Comparison of ENCODE assay signal across 5 fruit fly cellular contexts in genomic region chrX:2581793-2582503, dm6.
TF ChIP-seq lines count a peak whose summit lies in the region.

No protein-coding gene starts in this region.

- TF ChIP-seq CTCF in whole organism, embryonic (GFP tag; optimal IDR thresholded peaks at IDR 0.05; lab: Kevin White, UChicago): no peak

TF ChIP-seq in whole organism, adult, 20 proteins besides CTCF, POLR2A, EP300 and RAD21:
- TF ChIP-seq Hr96 (GFP tag; optimal IDR thresholded peaks at IDR 0.05; lab: Kevin White, UChicago) (no peak), CG5204 (GFP tag; optimal IDR thresholded peaks at IDR 0.05; lab: Kevin White, UChicago) (peak; percentile 37), Clk (GFP tag; optimal IDR thresholded peaks at IDR 0.05; lab: Kevin White, UChicago) (no peak), tj (GFP tag; optimal IDR thresholded peaks at IDR 0.05; lab: Kevin White, UChicago) (no peak), CG7101 (tag; optimal IDR thresholded peaks at IDR 0.05; lab: Kevin White, UChicago) (no peak), kay (GFP tag; lab: Kevin White, UChicago; ENCODE audit: borderline replicate concordance) (no peak), CG11617 (GFP tag; optimal IDR thresholded peaks at IDR 0.05; lab: Kevin White, UChicago) (no peak), toe (GFP tag; optimal IDR thresholded peaks at IDR 0.05; lab: Kevin White, UChicago) (peak; percentile 33), cic (GFP tag; optimal IDR thresholded peaks at IDR 0.05; lab: Kevin White, UChicago) (no peak), CG33017 (tag; optimal IDR thresholded peaks at IDR 0.05; lab: Kevin White, UChicago) (no peak), CG14711 (tag; optimal IDR thresholded peaks at IDR 0.05; lab: Kevin White, UChicago) (no peak), ovo (GFP tag; optimal IDR thresholded peaks at IDR 0.05; lab: Kevin White, UChicago) (no peak), pad (GFP tag; optimal IDR thresholded peaks at IDR 0.05; lab: Kevin White, UChicago) (no peak), CG12768 (GFP tag; optimal IDR thresholded peaks at IDR 0.05; lab: Kevin White, UChicago) (no peak), bab1 (GFP tag; optimal IDR thresholded peaks at IDR 0.05; lab: Kevin White, UChicago) (no peak), cnc (optimal IDR thresholded peaks at IDR 0.05; lab: Kevin White, UChicago) (no peak)

TF ChIP-seq in whole organism, embryonic, 481 proteins besides CTCF, POLR2A, EP300 and RAD21 (continues in another document):
- TF ChIP-seq CG30403 (GFP tag; optimal IDR thresholded peaks at IDR 0.05; lab: Kevin White, UChicago) (peak; percentile 80), Poxn (GFP tag; IDR thresholded peaks at IDR 0.05; lab: Robert Waterston, UW) (peak; percentile 66), tap (tag; optimal IDR thresholded peaks at IDR 0.05; lab: Kevin White, UChicago) (peak; percentile 39), ap (GFP tag; IDR thresholded peaks at IDR 0.05; lab: Robert Waterston, UW) (no peak), h (optimal IDR thresholded peaks at IDR 0.05; lab: Kevin White, UChicago) (no peak), Oaz (GFP tag; IDR thresholded peaks at IDR 0.05; lab: Robert Waterston, UW) (peak; percentile 75; the same call in 1 of the 2 replicates), CG15073 (GFP tag; optimal IDR thresholded peaks at IDR 0.05; lab: Kevin White, UChicago) (peak; percentile 11), Hr78 (GFP tag; optimal IDR thresholded peaks at IDR 0.05; lab: Kevin White, UChicago) (no peak), BtbVII (GFP tag; optimal IDR thresholded peaks at IDR 0.05; lab: Kevin White, UChicago) (peak; percentile 80), odd (GFP tag; optimal IDR thresholded peaks at IDR 0.05; lab: Kevin White, UChicago) (peak; percentile 22), CG11085 (GFP tag; IDR thresholded peaks at IDR 0.05; lab: Robert Waterston, UW) (peak; percentile 79; the same call in 1 of the 2 replicates), ara (GFP tag; IDR thresholded peaks at IDR 0.05; lab: Robert Waterston, UW) (0 out of 2 replicates have a peak, but pooled peaks have one; percentile 36), CG17612 (GFP tag; IDR thresholded peaks at IDR 0.05; lab: Robert Waterston, UW) (no peak), CG13296 (GFP tag; optimal IDR thresholded peaks at IDR 0.05; lab: Kevin White, UChicago) (peak; percentile 66), CG12769 (tag; optimal IDR thresholded peaks at IDR 0.05; lab: Kevin White, UChicago) (peak; percentile 92), trem (tag; optimal IDR thresholded peaks at IDR 0.05; lab: Kevin White, UChicago) (no peak), CG7745 (tag; optimal IDR thresholded peaks at IDR 0.05; lab: Kevin White, UChicago) (no peak), Lhr (GFP tag; optimal IDR thresholded peaks at IDR 0.05; lab: Kevin White, UChicago) (no peak), rib (GFP tag; IDR thresholded peaks at IDR 0.05; lab: Robert Waterston, UW) (peak; percentile 43; the same call in 1 of the 2 replicates)

TF ChIP-seq in whole organism, prepupa, 60 proteins besides CTCF, POLR2A, EP300 and RAD21 (continues in another document):
- no peak for TF ChIP-seq CG16779 (tag; optimal IDR thresholded peaks at IDR 0.05; lab: Kevin White, UChicago)
- no peak for TF ChIP-seq net (GFP tag; optimal IDR thresholded peaks at IDR 0.05; lab: Kevin White, UChicago)
- TF ChIP-seq CG10669 (GFP tag; optimal IDR thresholded peaks at IDR 0.05; lab: Kevin White, UChicago): peak; percentile 5
- peak; percentile 41 for TF ChIP-seq pdm3 (GFP tag; optimal IDR thresholded peaks at IDR 0.05; lab: Kevin White, UChicago)
- peak; percentile 1 for TF ChIP-seq acj6 (GFP tag; optimal IDR thresholded peaks at IDR 0.05; lab: Kevin White, UChicago)
- TF ChIP-seq CG8632 (GFP tag; optimal IDR thresholded peaks at IDR 0.05; lab: Kevin White, UChicago): no peak
- no peak for TF ChIP-seq Ets21C (GFP tag; optimal IDR thresholded peaks at IDR 0.05; lab: Kevin White, UChicago)
- TF ChIP-seq CG7368 (GFP tag; optimal IDR thresholded peaks at IDR 0.05; lab: Kevin White, UChicago): peak; percentile 39
- TF ChIP-seq ss (GFP tag; optimal IDR thresholded peaks at IDR 0.05; lab: Kevin White, UChicago): no peak
- TF ChIP-seq Eip75B (GFP tag; optimal IDR thresholded peaks at IDR 0.05; lab: Kevin White, UChicago): peak; percentile 26
- peak; percentile 68 for TF ChIP-seq Eip78C (GFP tag; lab: Kevin White, UChicago)
- TF ChIP-seq CG10631 (GFP tag; optimal IDR thresholded peaks at IDR 0.05; lab: Kevin White, UChicago): no peak
- TF ChIP-seq svp (GFP tag; lab: Kevin White, UChicago): peak; percentile 61
- peak; percentile 34; the same call in 1 of the 3 replicates for TF ChIP-seq CG8119 (GFP tag; IDR thresholded peaks at IDR 0.05; lab: Robert Waterston, UW)
- TF ChIP-seq Smox (GFP tag; optimal IDR thresholded peaks at IDR 0.05; lab: Kevin White, UChicago): peak; percentile 8
- TF ChIP-seq CG11762 (GFP tag; optimal IDR thresholded peaks at IDR 0.05; lab: Kevin White, UChicago; ENCODE audit: insufficient read depth): no peak
- TF ChIP-seq CG6163 (GFP tag; IDR thresholded peaks at IDR 0.05; lab: Robert Waterston, UW): peak; percentile 62; the same call in 2 of the 3 replicates
- no peak for TF ChIP-seq Sox15 (GFP tag; optimal IDR thresholded peaks at IDR 0.05; lab: Kevin White, UChicago)
- peak; percentile 5 for TF ChIP-seq achi (GFP tag; optimal IDR thresholded peaks at IDR 0.05; lab: Kevin White, UChicago)
- TF ChIP-seq esn (GFP tag; optimal IDR thresholded peaks at IDR 0.05; lab: Kevin White, UChicago): peak; percentile 28
- no peak for TF ChIP-seq CG1621 (tag; optimal IDR thresholded peaks at IDR 0.05; lab: Kevin White, UChicago)

TF ChIP-seq in whole organism, pupa, 21 proteins besides CTCF, POLR2A, EP300 and RAD21:
- TF ChIP-seq Pif1A (GFP tag; optimal IDR thresholded peaks at IDR 0.05; lab: Kevin White, UChicago): peak; percentile 47
- no peak for TF ChIP-seq Snoo (tag; optimal IDR thresholded peaks at IDR 0.05; lab: Kevin White, UChicago)
- TF ChIP-seq CG10348 (GFP tag; IDR thresholded peaks at IDR 0.05; lab: Robert Waterston, UW): no peak
- no peak for TF ChIP-seq CG34367 (tag; optimal IDR thresholded peaks at IDR 0.05; lab: Kevin White, UChicago)
- no peak for TF ChIP-seq CG13204 (GFP tag; optimal IDR thresholded peaks at IDR 0.05; lab: Kevin White, UChicago)
- no peak for TF ChIP-seq CG14655 (GFP tag; optimal IDR thresholded peaks at IDR 0.05; lab: Kevin White, UChicago)
- TF ChIP-seq CG8159 (tag; optimal IDR thresholded peaks at IDR 0.05; lab: Kevin White, UChicago): peak; percentile 21
- peak; percentile 71 for TF ChIP-seq CG4496 (GFP tag; IDR thresholded peaks at IDR 0.05; lab: Robert Waterston, UW)
- TF ChIP-seq CG17806 (tag; optimal IDR thresholded peaks at IDR 0.05; lab: Kevin White, UChicago): peak; percentile 14
- no peak for TF ChIP-seq CG12605 (GFP tag; IDR thresholded peaks at IDR 0.05; lab: Robert Waterston, UW)
- TF ChIP-seq Ets98B (GFP tag; IDR thresholded peaks at IDR 0.05; lab: Robert Waterston, UW): peak; percentile 43; the same call in 1 of the 2 replicates
- TF ChIP-seq CG32121 (GFP tag; IDR thresholded peaks at IDR 0.05; lab: Robert Waterston, UW): peak; percentile 76
- peak; percentile 67 for TF ChIP-seq fd96Ca (GFP tag; IDR thresholded peaks at IDR 0.05; lab: Robert Waterston, UW)
- peak; percentile 26 for TF ChIP-seq CG8301 (tag; optimal IDR thresholded peaks at IDR 0.05; lab: Kevin White, UChicago)
- no peak for TF ChIP-seq D1 (tag; optimal IDR thresholded peaks at IDR 0.05; lab: Kevin White, UChicago)
- TF ChIP-seq Pif1B (GFP tag; optimal IDR thresholded peaks at IDR 0.05; lab: Kevin White, UChicago): no peak
- TF ChIP-seq CG15710 (tag; optimal IDR thresholded peaks at IDR 0.05; lab: Kevin White, UChicago): no peak
- no peak for TF ChIP-seq CG9948 (tag; optimal IDR thresholded peaks at IDR 0.05; lab: Kevin White, UChicago)
- no peak for TF ChIP-seq rn (GFP tag; IDR thresholded peaks at IDR 0.05; lab: Robert Waterston, UW)
- no peak for TF ChIP-seq gl (tag; optimal IDR thresholded peaks at IDR 0.05; lab: Kevin White, UChicago)
- no peak for TF ChIP-seq EcR (GFP tag; optimal IDR thresholded peaks at IDR 0.05; lab: Kevin White, UChicago)

TF ChIP-seq in whole organism, wandering third instar larva, 38 proteins besides CTCF, POLR2A, EP300 and RAD21:
- TF ChIP-seq jim (GFP tag; optimal IDR thresholded peaks at IDR 0.05; lab: Kevin White, UChicago) (no peak), h (GFP tag; optimal IDR thresholded peaks at IDR 0.05; lab: Kevin White, UChicago) (peak; percentile 38), fru (GFP tag; optimal IDR thresholded peaks at IDR 0.05; lab: Kevin White, UChicago) (peak; percentile 36), usp (GFP tag; optimal IDR thresholded peaks at IDR 0.05; lab: Kevin White, UChicago) (no peak), Dif (GFP tag; optimal IDR thresholded peaks at IDR 0.05; lab: Kevin White, UChicago; ENCODE audit: partially characterized antibody) (no peak), rgr (GFP tag; optimal IDR thresholded peaks at IDR 0.05; lab: Kevin White, UChicago) (peak; percentile 19), GATAd (GFP tag; optimal IDR thresholded peaks at IDR 0.05; lab: Kevin White, UChicago) (no peak), OdsH (GFP tag; optimal IDR thresholded peaks at IDR 0.05; lab: Kevin White, UChicago) (peak; percentile 10), sage (GFP tag; optimal IDR thresholded peaks at IDR 0.05; lab: Kevin White, UChicago) (no peak), psq (GFP tag; optimal IDR thresholded peaks at IDR 0.05; lab: Kevin White, UChicago) (peak; percentile 2), HLH106 (tag; optimal IDR thresholded peaks at IDR 0.05; lab: Kevin White, UChicago) (no peak), sv (GFP tag; optimal IDR thresholded peaks at IDR 0.05; lab: Kevin White, UChicago) (peak; percentile 58), foxo (GFP tag; optimal IDR thresholded peaks at IDR 0.05; lab: Kevin White, UChicago) (peak in 1 of 2 experiments; percentile 44), ey (GFP tag; optimal IDR thresholded peaks at IDR 0.05; lab: Kevin White, UChicago) (peak; percentile 27)
